Worm (Caenorhabditis elegans) whole organism, late embryonic: ENCODE results near the gene gldi-6.

Experiments
- ama-1 ChIP-seq: fragments of 150-350 bp; optimal IDR thresholded peaks from 2 replicates; lab custom pipeline; 2014
- unc-86 ChIP-seq: sonication (generic microtip); optimal IDR thresholded peaks from 2 replicates; lab custom pipeline; 2016; ENCODE audit warnings: missing genetic modification characterization, missing compliant biosample characterization

DNA sequence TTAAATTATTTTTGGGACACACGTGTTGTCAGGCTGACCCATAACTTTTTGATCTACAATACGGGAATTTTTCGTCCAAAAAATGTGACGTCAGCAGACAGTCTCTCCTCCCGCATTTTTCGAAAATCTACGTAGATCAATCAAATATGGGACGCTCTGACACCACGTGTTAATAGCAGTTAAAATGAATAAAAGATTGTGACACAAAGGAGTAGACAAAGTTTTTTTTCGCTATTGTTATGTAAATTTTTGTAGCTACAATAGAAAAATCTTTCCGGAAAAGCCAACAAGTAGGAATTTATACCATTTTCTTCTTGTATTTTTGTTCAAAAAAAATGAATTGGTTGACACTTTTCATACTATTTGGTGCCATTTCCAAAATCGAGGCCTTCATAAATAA lies 5.4 kb upstream of the gldi-6 start, which contains the start of gene C16C8.27:
- no peak for TF ChIP-seq ama-1
- no peak for TF ChIP-seq unc-86 (tag; lab: Kevin White, UChicago)
